Worm (Caenorhabditis elegans) whole organism, midembryonic: Measurements from ENCODE around the gene T22G5.1.

Experiments
- T22C8.4 ChIP-seq: fragments of 200-800 bp; sonication (Bioruptor generic); IDR thresholded peaks from 2 replicates; pipeline ENCODE4 v1.3.6; 2022; ENCODE audit warnings: missing genetic modification characterization, missing compliant biosample characterization
- flt-1 ChIP-seq: fragments of 200-800 bp; sonication (Bioruptor generic); IDR thresholded peaks from 2 replicates; pipeline ENCODE4 v1.3.6; 2022; ENCODE audit warnings: missing genetic modification characterization, missing compliant biosample characterization
- klf-2 ChIP-seq: fragments of 200-800 bp; sonication (Bioruptor generic); conservative IDR thresholded peaks from 2 replicates; pipeline ENCODE4 v1.3.6; 2022; ENCODE audit warnings: missing genetic modification reagents, missing genetic modification characterization, missing compliant biosample characterization
- med-1 ChIP-seq: sonication (generic microtip); optimal IDR thresholded peaks from 2 replicates; lab custom pipeline; 2017; ENCODE audit warnings: missing genetic modification characterization, mild to moderate bottlenecking, missing compliant biosample characterization, antibody characterized with exemption, missing genetic modification reagents; ENCODE audit not compliant: insufficient read depth

DNA sequence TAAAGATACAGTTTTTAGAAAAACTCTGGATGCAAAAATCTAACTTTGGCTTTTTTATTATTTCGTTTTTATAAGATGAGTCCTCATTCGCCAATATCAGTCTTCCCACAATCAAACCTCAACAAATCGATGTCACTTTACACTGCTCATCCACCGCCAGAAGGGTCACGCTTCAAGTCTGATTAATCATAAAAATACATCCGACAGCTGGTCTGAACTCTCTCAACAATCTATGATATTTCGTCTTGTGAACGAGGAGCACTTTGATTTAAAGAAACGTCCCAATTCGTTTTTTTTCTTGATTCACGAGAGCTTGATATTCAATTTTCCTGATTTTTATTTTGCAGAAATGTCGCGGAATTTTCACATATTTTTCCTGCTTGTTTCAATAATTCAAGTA lies 48.7 kb upstream of the T22G5.1 start, which contains the start of gene nrf-5:
- TF ChIP-seq klf-2 (GFP tag; lab: Robert Waterston, UW) (no peak), T22C8.4 (GFP tag; lab: Robert Waterston, UW) (no peak), med-1 (GFP tag; lab: Kevin White, UChicago) (no peak), flt-1 (GFP tag; lab: Robert Waterston, UW) (no peak)
